Worm (Caenorhabditis elegans) whole organism, late embryonic: ENCODE measurements around the gene frpr-2.

Source experiments
- ceh-22 ChIP-seq: sonication (generic microtip); optimal IDR thresholded peaks from 2 replicates; lab custom pipeline; 2017; ENCODE audit warnings: missing biosample characterization, missing genetic modification characterization
- ceh-6 ChIP-seq: fragments of 200-800 bp; sonication (Bioruptor generic); optimal IDR thresholded peaks from 2 replicates; lab custom pipeline; 2018; ENCODE audit warnings: mild to moderate bottlenecking, missing genetic modification characterization, missing compliant biosample characterization
- hlh-8 ChIP-seq: sonication (generic microtip); optimal IDR thresholded peaks from 2 replicates; lab custom pipeline; 2016; ENCODE audit warnings: missing genotype, missing genetic modification characterization, missing compliant biosample characterization
- mec-3 ChIP-seq: sonication (generic microtip); optimal IDR thresholded peaks from 2 replicates; lab custom pipeline; 2016; ENCODE audit warnings: borderline replicate concordance, missing genetic modification characterization, missing compliant biosample characterization
- nhr-232 ChIP-seq: sonication (generic microtip); optimal IDR thresholded peaks from 2 replicates; lab custom pipeline; 2016; ENCODE audit warnings: missing genetic modification characterization, missing compliant biosample characterization
- pha-4 ChIP-seq: fragments of 150-350 bp; optimal IDR thresholded peaks from 2 replicates; lab custom pipeline; 2018; ENCODE audit warnings: missing biosample characterization, missing genetic modification reagents, missing genetic modification characterization

DNA sequence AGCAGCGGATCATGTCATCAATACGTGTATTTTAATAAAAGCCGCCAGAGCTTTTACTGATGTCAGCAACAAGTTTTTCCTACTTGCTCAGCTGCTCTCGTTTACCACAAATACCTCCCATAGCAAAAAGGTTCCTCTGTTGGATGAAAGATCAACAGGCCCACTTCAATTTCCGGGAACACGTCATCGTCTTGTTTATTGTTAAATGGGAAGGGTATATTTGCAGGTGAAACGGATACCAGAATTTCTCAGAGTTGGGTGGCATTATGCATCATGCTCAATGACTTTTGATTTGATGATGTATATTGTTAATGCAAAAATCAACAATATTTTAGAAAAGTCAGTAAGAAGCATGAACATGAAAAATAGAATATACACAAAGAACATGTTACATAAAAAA, 14.1 kb upstream of the frpr-2 start:
- TF ChIP-seq ceh-6 (no peak), mec-3 (tag; lab: Kevin White, UChicago) (no peak), hlh-8 (tag; lab: Kevin White, UChicago) (no peak), pha-4 (no peak), ceh-22 (tag; lab: Kevin White, UChicago) (no peak), nhr-232 (tag; lab: Kevin White, UChicago) (no peak)
